Fruit fly (Drosophila melanogaster): ENCODE measurements around the gene CG15035.

- no peak for TF ChIP-seq vnd (GFP tag; IDR thresholded peaks at IDR 0.05; ENCODE audit: partially characterized antibody)
- no peak for TF ChIP-seq Side (GFP tag; optimal IDR thresholded peaks at IDR 0.05)
- TF ChIP-seq CG11085 (GFP tag; IDR thresholded peaks at IDR 0.05), result no peak
- no peak for TF ChIP-seq CG3065 (GFP tag; optimal IDR thresholded peaks at IDR 0.05)
- TF ChIP-seq pan (optimal IDR thresholded peaks at IDR 0.05), result no peak
- no peak for TF ChIP-seq pan (GFP tag; optimal IDR thresholded peaks at IDR 0.05 in 1 of 2, IDR thresholded peaks at IDR 0.05 in 1 of 2)
- TF ChIP-seq bowl (GFP tag; IDR thresholded peaks at IDR 0.05), result no peak
- TF ChIP-seq Myb (GFP tag; optimal IDR thresholded peaks at IDR 0.05), result no peak
- TF ChIP-seq CoRest (tag; optimal IDR thresholded peaks at IDR 0.05), result no peak
- TF ChIP-seq CG7556 (GFP tag; optimal IDR thresholded peaks at IDR 0.05), result no peak
Measured at dm6 chrX:7368361-7368760, 34.6 kb downstream of the CG15035 start.

All from whole organism, embryonic.